Fruit fly (Drosophila melanogaster): ENCODE data around the gene CG34408.

dm6 chrX:10250659-10251058 is 30.7 kb downstream of the CG34408 start:
- no peak for TF ChIP-seq OdsH (GFP tag; optimal IDR thresholded peaks at IDR 0.05)
- TF ChIP-seq Gug (GFP tag; IDR thresholded peaks at IDR 0.05): no peak
- TF ChIP-seq topi (GFP tag; optimal IDR thresholded peaks at IDR 0.05): no peak
- no peak for TF ChIP-seq CG1621 (tag; optimal IDR thresholded peaks at IDR 0.05)
- TF ChIP-seq vri (GFP tag; optimal IDR thresholded peaks at IDR 0.05): no peak
- TF ChIP-seq CG10631 (GFP tag; optimal IDR thresholded peaks at IDR 0.05): no peak
- no peak for TF ChIP-seq CG34406 (GFP tag; optimal IDR thresholded peaks at IDR 0.05)

Measured in whole organism, prepupa.